Worm (Caenorhabditis elegans): ENCODE results near the gene sam-10.
A peak's percentile ranks its signal among the peaks of the same experiment; 100 is the strongest.

Gene sam-10

DNA sequence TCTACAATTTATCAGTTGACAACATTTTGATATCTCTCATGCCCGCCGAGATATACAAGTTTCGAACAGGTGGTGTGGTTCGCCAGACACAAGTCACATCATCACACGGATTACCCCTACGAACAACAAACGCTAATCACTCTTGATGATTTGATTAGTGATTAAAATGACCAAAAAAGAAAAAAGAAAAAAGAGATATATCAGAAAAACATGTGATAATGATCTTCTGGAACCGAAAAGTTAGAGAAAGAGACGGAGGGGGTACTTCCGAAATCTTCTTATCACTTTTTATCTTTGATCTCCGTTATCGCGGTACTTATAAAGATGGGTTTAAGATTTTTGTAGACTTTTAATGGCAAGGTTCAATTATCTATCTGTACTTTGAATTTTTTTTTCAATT is 37.4 kb downstream of the sam-10 start:
- TF ChIP-seq lin-40 (tag; optimal IDR thresholded peaks at IDR 0.05) (peak; percentile 7), Y79H2A.3 (GFP tag; conservative IDR thresholded peaks at IDR 0.05) (no peak), somi-1 (GFP tag; optimal IDR thresholded peaks at IDR 0.05) (peak; percentile 72), Y53F4B.3 (GFP tag; IDR thresholded peaks at IDR 0.05) (no peak), K11D2.4 (GFP tag; IDR thresholded peaks at IDR 0.05) (peak; percentile 29; the same call in 1 of the 2 replicates), B0035.1 (tag; optimal IDR thresholded peaks at IDR 0.05) (no peak)

DNA sequence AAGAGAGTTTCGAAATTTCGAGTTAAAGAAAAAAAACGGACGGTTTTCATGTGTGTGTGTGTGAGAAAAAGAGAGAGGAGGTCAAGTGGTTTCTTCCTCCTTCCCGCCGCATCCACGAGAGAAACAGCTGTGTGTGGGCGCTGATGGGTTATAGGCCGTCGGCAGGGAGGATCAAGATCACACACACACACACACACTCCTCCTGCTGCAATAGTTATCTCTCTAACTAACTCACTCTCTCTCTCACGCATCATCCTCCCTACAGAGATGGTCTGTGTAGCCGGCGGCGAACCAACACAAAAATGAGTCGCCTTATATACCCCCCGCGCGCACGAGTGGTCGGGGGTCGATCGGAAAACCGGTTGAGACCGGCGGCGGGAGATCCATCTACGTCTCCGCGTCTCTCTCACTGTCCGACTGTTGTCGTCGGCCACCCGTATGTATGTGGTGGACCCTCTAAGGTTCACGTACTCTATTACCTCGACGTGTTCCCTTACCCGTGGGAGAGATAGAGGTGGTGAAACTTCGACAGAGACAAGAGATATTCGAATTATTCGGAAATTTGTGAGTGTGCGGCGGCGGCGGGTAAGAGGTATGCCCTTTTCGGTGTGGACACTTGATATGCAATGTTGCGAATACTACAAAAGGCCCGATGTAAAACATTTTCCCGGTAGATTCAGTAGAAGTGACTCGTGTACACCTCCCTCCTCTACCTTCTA is 38.8 kb downstream of the sam-10 start:
- TF ChIP-seq K11D2.4 (GFP tag; IDR thresholded peaks at IDR 0.05), result no peak
- peak; percentile 58 for TF ChIP-seq ztf-26 (tag; optimal IDR thresholded peaks at IDR 0.05)
- no peak for TF ChIP-seq atf-7 (tag; optimal IDR thresholded peaks at IDR 0.05)
- TF ChIP-seq attf-6 (GFP tag; IDR thresholded peaks at IDR 0.05), result no peak
- peak; percentile 46 for TF ChIP-seq mcd-1 (GFP tag; IDR thresholded peaks at IDR 0.05)
- no peak for TF ChIP-seq mel-28 (tag; optimal IDR thresholded peaks at IDR 0.05; ENCODE audit: borderline replicate concordance)
- no peak for TF ChIP-seq snpc-4 (GFP tag; optimal IDR thresholded peaks at IDR 0.05)
- peak in 2 of 4 experiments; percentile 1 to 12 for TF ChIP-seq snpc-4 (tag; optimal IDR thresholded peaks at IDR 0.05)
- no peak for TF ChIP-seq efl-1 (GFP tag; optimal IDR thresholded peaks at IDR 0.05)
- TF ChIP-seq ztf-22 (GFP tag; optimal IDR thresholded peaks at IDR 0.05), result peak; percentile 27
- no peak for TF ChIP-seq nhr-179 (tag; optimal IDR thresholded peaks at IDR 0.05)
- peak; percentile 10; the same call in 1 of the 2 replicates for TF ChIP-seq ceh-100 (GFP tag; IDR thresholded peaks at IDR 0.05)
- no peak for TF ChIP-seq lir-1 (GFP tag; conservative IDR thresholded peaks at IDR 0.05)
- TF ChIP-seq ceh-27 (GFP tag; optimal IDR thresholded peaks at IDR 0.05), result peak; percentile 42
- TF ChIP-seq chd-7 (tag; optimal IDR thresholded peaks at IDR 0.05), result peak; percentile 9
- TF ChIP-seq nfya-1 (tag; optimal IDR thresholded peaks at IDR 0.05; ENCODE audit: borderline replicate concordance, insufficient read depth), result no peak
- no peak for TF ChIP-seq Y53G8AR.9 (GFP tag; conservative IDR thresholded peaks at IDR 0.05)
- peak; percentile 86 for TF ChIP-seq ama-1 (optimal IDR thresholded peaks at IDR 0.05)
- TF ChIP-seq ama-1 (GFP tag; optimal IDR thresholded peaks at IDR 0.05), result no peak
- TF ChIP-seq athp-1 (tag; optimal IDR thresholded peaks at IDR 0.05), result no peak
- 0 out of 2 replicates have a peak, but pooled peaks have one; percentile 38 for TF ChIP-seq B0336.3 (GFP tag; IDR thresholded peaks at IDR 0.05)
- TF ChIP-seq bed-2 (GFP tag; IDR thresholded peaks at IDR 0.05), result no peak
- TF ChIP-seq lin-40 (tag; optimal IDR thresholded peaks at IDR 0.05), result peak; percentile 53
- no peak for TF ChIP-seq lag-1 (GFP tag; IDR thresholded peaks at IDR 0.05)
- peak; percentile 37 for TF ChIP-seq die-1 (tag; optimal IDR thresholded peaks at IDR 0.05)
- TF ChIP-seq him-1 (tag; optimal IDR thresholded peaks at IDR 0.05), result no peak
- TF ChIP-seq tlf-1 (GFP tag; optimal IDR thresholded peaks at IDR 0.05), result no peak
- TF ChIP-seq zfh-2 (GFP tag; conservative IDR thresholded peaks at IDR 0.05), result peak; percentile 87
- TF ChIP-seq cebp-2 (GFP tag; IDR thresholded peaks at IDR 0.05), result 0 out of 2 replicates have a peak, but pooled peaks have one; percentile 11
- TF ChIP-seq F57A8.1 (GFP tag; optimal IDR thresholded peaks at IDR 0.05), result no peak
- TF ChIP-seq F22D6.2 (tag; optimal IDR thresholded peaks at IDR 0.05), result no peak
- TF ChIP-seq let-526 (GFP tag; IDR thresholded peaks at IDR 0.05), result no peak
- TF ChIP-seq ztf-6 (GFP tag; IDR thresholded peaks at IDR 0.05), result 0 out of 2 replicates have a peak, but pooled peaks have one; percentile 5
- peak; percentile 34; the same call in 1 of the 2 replicates for TF ChIP-seq dox-1 (GFP tag; IDR thresholded peaks at IDR 0.05)
- no peak for TF ChIP-seq mxl-1 (tag; optimal IDR thresholded peaks at IDR 0.05)
- no peak for TF ChIP-seq madf-3 (GFP tag; IDR thresholded peaks at IDR 0.05)
- TF ChIP-seq nfyb-1 (GFP tag; IDR thresholded peaks at IDR 0.05), result no peak
- no peak for TF ChIP-seq let-607 (tag; optimal IDR thresholded peaks at IDR 0.05)
- TF ChIP-seq K12H6.12 (tag; optimal IDR thresholded peaks at IDR 0.05), result peak; percentile 21
- no peak for TF ChIP-seq Y53F4B.3 (GFP tag; IDR thresholded peaks at IDR 0.05)
- TF ChIP-seq lin-54 (GFP tag; optimal IDR thresholded peaks at IDR 0.05), result peak; percentile 23
- TF ChIP-seq lin-26 (GFP tag; IDR thresholded peaks at IDR 0.05), result 0 out of 2 replicates have a peak, but pooled peaks have one; percentile 44
- no peak; the same call in 1 of the 2 replicates for TF ChIP-seq hmg-1.2 (GFP tag; IDR thresholded peaks at IDR 0.05)

Data from whole organism, young adult.